Worm (Caenorhabditis elegans): ENCODE data around the gene acc-1.
"Not testable (repeated sequence)": the region's sequence is repeated elsewhere in the genome, so short reads cannot be mapped to it uniquely, and the experiment has no call there.

acc-1 gene

ce11 chrIV:9680841-9681240, 23.0 kb downstream of the acc-1 start, which contains the start of gene ins-8:
Gene ins-8 (minus strand): TSS chrIV:9680941.
- TF ChIP-seq blmp-1 (tag; optimal IDR thresholded peaks at IDR 0.05; ENCODE audit: insufficient read depth) = no peak
- TF ChIP-seq unc-55 (GFP tag; optimal IDR thresholded peaks at IDR 0.05) = no peak
- TF ChIP-seq mdl-1 (tag; optimal IDR thresholded peaks at IDR 0.05) = no peak
- TF ChIP-seq nhr-23 (tag; optimal IDR thresholded peaks at IDR 0.05) = no peak
- no peak for TF ChIP-seq mab-5 (tag; optimal IDR thresholded peaks at IDR 0.05)
- no peak for TF ChIP-seq zag-1 (tag; optimal IDR thresholded peaks at IDR 0.05)
- no peak for TF ChIP-seq nhr-11 (tag; optimal IDR thresholded peaks at IDR 0.05)
- TF ChIP-seq nhr-77 (tag; optimal IDR thresholded peaks at IDR 0.05) = no peak
- no peak for TF ChIP-seq ama-1 (optimal IDR thresholded peaks at IDR 0.05)
- no peak for TF ChIP-seq unc-62 (GFP tag; optimal IDR thresholded peaks at IDR 0.05)
- TF ChIP-seq ZK546.5 (tag; optimal IDR thresholded peaks at IDR 0.05) = no peak
- no peak for TF ChIP-seq nhr-237 (tag; optimal IDR thresholded peaks at IDR 0.05)
- no peak for TF ChIP-seq lin-11 (tag; optimal IDR thresholded peaks at IDR 0.05)
- TF ChIP-seq sma-3 (GFP tag; optimal IDR thresholded peaks at IDR 0.05) = no peak

ce11 chrIV:9682514-9682913, 24.7 kb downstream of the acc-1 start, which contains the start of gene ins-7:
Gene ins-7 (minus strand): TSS chrIV:9682845.
- TF ChIP-seq lin-13 (GFP tag; optimal IDR thresholded peaks at IDR 0.05) = no peak
- TF ChIP-seq dmd-4 (tag; optimal IDR thresholded peaks at IDR 0.05) = no peak
- TF ChIP-seq mdl-1 (tag; optimal IDR thresholded peaks at IDR 0.05) = no peak
- peak; percentile 21 for TF ChIP-seq sma-9 (GFP tag; optimal IDR thresholded peaks at IDR 0.05)
- no peak for TF ChIP-seq sma-9 (tag; optimal IDR thresholded peaks at IDR 0.05)
- TF ChIP-seq fos-1 (tag; optimal IDR thresholded peaks at IDR 0.05) = peak; percentile 65
- TF ChIP-seq snpc-4 (tag; optimal IDR thresholded peaks at IDR 0.05) = no peak

ce11 chrIV:9683433-9683832, 25.6 kb downstream of the acc-1 start, which contains the start of the genes htas-1 and ZK1251.3:
Gene htas-1 (minus strand): TSS chrIV:9683533.
Gene ZK1251.3 (plus strand): TSS chrIV:9683658.
- TF ChIP-seq ztf-4 (tag; optimal IDR thresholded peaks at IDR 0.05) (no peak), zag-1 (tag; optimal IDR thresholded peaks at IDR 0.05) (no peak), sem-4 (tag; optimal IDR thresholded peaks at IDR 0.05) (no peak), crh-2 (tag; optimal IDR thresholded peaks at IDR 0.05) (no peak), F13H6.1 (tag; optimal IDR thresholded peaks at IDR 0.05) (no peak), nhr-77 (tag; optimal IDR thresholded peaks at IDR 0.05) (no peak), ZK546.5 (tag; optimal IDR thresholded peaks at IDR 0.05) (no peak), fos-1 (tag; optimal IDR thresholded peaks at IDR 0.05) (no peak), unc-62 (GFP tag; optimal IDR thresholded peaks at IDR 0.05) (no peak), nhr-23 (tag; optimal IDR thresholded peaks at IDR 0.05) (no peak), mab-5 (tag; optimal IDR thresholded peaks at IDR 0.05) (no peak), lsy-2 (tag; optimal IDR thresholded peaks at IDR 0.05) (no peak), elt-1 (tag; optimal IDR thresholded peaks at IDR 0.05) (no peak), nhr-129 (tag; optimal IDR thresholded peaks at IDR 0.05) (no peak), mdl-1 (tag; optimal IDR thresholded peaks at IDR 0.05) (no peak), nhr-237 (tag; optimal IDR thresholded peaks at IDR 0.05) (no peak), snpc-4 (tag; optimal IDR thresholded peaks at IDR 0.05) (no peak), sma-9 (GFP tag; optimal IDR thresholded peaks at IDR 0.05) (no peak), sma-9 (tag; optimal IDR thresholded peaks at IDR 0.05) (no peak), unc-39 (tag; optimal IDR thresholded peaks at IDR 0.05) (no peak), elt-3 (tag; optimal IDR thresholded peaks at IDR 0.05) (no peak)

- not testable (repeated sequence) for TF ChIP-seq ceh-82, nhr-129, nhr-10 (tag; optimal IDR thresholded peaks at IDR 0.05)
Observed at ce11 chrIV:9688715-9689114, 30.9 kb downstream of the acc-1 start, which contains the start of gene msp-76. Gene msp-76 (plus strand): TSS chrIV:9689015.

- TF ChIP-seq blmp-1 (tag; optimal IDR thresholded peaks at IDR 0.05; ENCODE audit: insufficient read depth) = no peak
- no peak for TF ChIP-seq nhr-6 (tag; optimal IDR thresholded peaks at IDR 0.05)
- TF ChIP-seq ceh-82 (tag; optimal IDR thresholded peaks at IDR 0.05) = no peak
- TF ChIP-seq nhr-10 (tag; optimal IDR thresholded peaks at IDR 0.05) = no peak
Observed at ce11 chrIV:9690644-9691043, 32.8 kb downstream of the acc-1 start, which contains the start of gene sdz-36. Gene sdz-36 (plus strand): TSS chrIV:9690944.

- TF ChIP-seq alr-1 (tag; optimal IDR thresholded peaks at IDR 0.05) (no peak), ama-1 (optimal IDR thresholded peaks at IDR 0.05) (no peak), fos-1 (tag; optimal IDR thresholded peaks at IDR 0.05) (no peak), ztf-11 (tag; optimal IDR thresholded peaks at IDR 0.05) (no peak), aly-2 (tag; optimal IDR thresholded peaks at IDR 0.05) (no peak), lin-39 (tag; optimal IDR thresholded peaks at IDR 0.05) (no peak), unc-39 (tag; optimal IDR thresholded peaks at IDR 0.05) (no peak)
Observed at ce11 chrIV:9692874-9693273, 35.0 kb downstream of the acc-1 start, which contains the start of gene twk-9. Gene twk-9 (plus strand): TSS chrIV:9693174.

All from whole organism, L2 larva.